Worm (Caenorhabditis elegans): ENCODE results near the gene cysl-1.

The cysl-1 gene

ce11 chrX:9957449-9957848 lies 3.1 kb upstream of the cysl-1 start:
- TF ChIP-seq pes-1 (GFP tag; IDR thresholded peaks at IDR 0.05) (no peak), F13C5.2 (tag; optimal IDR thresholded peaks at IDR 0.05) (no peak), hnd-1 (tag; optimal IDR thresholded peaks at IDR 0.05) (no peak), flt-1 (GFP tag; IDR thresholded peaks at IDR 0.05) (no peak), tbx-11 (GFP tag; IDR thresholded peaks at IDR 0.05) (no peak), scrt-1 (GFP tag; IDR thresholded peaks at IDR 0.05) (no peak)

ce11 chrX:9956052-9956451 lies 1.7 kb upstream of the cysl-1 start:
- no peak for TF ChIP-seq F13C5.2 (tag; optimal IDR thresholded peaks at IDR 0.05)
- no peak for TF ChIP-seq B0310.2 (tag; optimal IDR thresholded peaks at IDR 0.05)
- no peak for TF ChIP-seq sea-1 (GFP tag; conservative IDR thresholded peaks at IDR 0.05)
- TF ChIP-seq hmbx-1 (tag; optimal IDR thresholded peaks at IDR 0.05) = no peak
- TF ChIP-seq tbx-37 (GFP tag; conservative IDR thresholded peaks at IDR 0.05) = no peak
- TF ChIP-seq ceh-13 (GFP tag; optimal IDR thresholded peaks at IDR 0.05) = no peak
- no peak for TF ChIP-seq scrt-1 (GFP tag; IDR thresholded peaks at IDR 0.05)
- TF ChIP-seq tbx-11 (GFP tag; IDR thresholded peaks at IDR 0.05) = no peak
- no peak for TF ChIP-seq aly-1 (tag; optimal IDR thresholded peaks at IDR 0.05)
- no peak for TF ChIP-seq hmg-4 (GFP tag; optimal IDR thresholded peaks at IDR 0.05)
- no peak for TF ChIP-seq tra-4 (tag; optimal IDR thresholded peaks at IDR 0.05)
- no peak for TF ChIP-seq ceh-36 (tag; optimal IDR thresholded peaks at IDR 0.05)
- TF ChIP-seq flt-1 (GFP tag; IDR thresholded peaks at IDR 0.05) = no peak
- no peak for TF ChIP-seq hnd-1 (tag; optimal IDR thresholded peaks at IDR 0.05)
- no peak for TF ChIP-seq ets-7 (tag; optimal IDR thresholded peaks at IDR 0.05)
- no peak for TF ChIP-seq pes-1 (GFP tag; IDR thresholded peaks at IDR 0.05)
- no peak for TF ChIP-seq ama-1 (optimal IDR thresholded peaks at IDR 0.05)

- no peak for TF ChIP-seq hnd-1 (tag; optimal IDR thresholded peaks at IDR 0.05)
These were observed 5.4 kb downstream of the cysl-1 start, which contains the start of gene nas-37 for ce11 chrX:9948963-9949362. Gene nas-37, minus strand, starts transcription at chrX:9949063.

ce11 chrX:9948528-9948927 lies 5.8 kb downstream of the cysl-1 start:
- no peak for TF ChIP-seq ceh-36 (tag; optimal IDR thresholded peaks at IDR 0.05)
- TF ChIP-seq hnd-1 (tag; optimal IDR thresholded peaks at IDR 0.05) = no peak
- TF ChIP-seq ceh-13 (GFP tag; optimal IDR thresholded peaks at IDR 0.05) = no peak

- TF ChIP-seq pes-1 (GFP tag; IDR thresholded peaks at IDR 0.05) (no peak), hmg-4 (GFP tag; optimal IDR thresholded peaks at IDR 0.05) (no peak), ceh-13 (GFP tag; optimal IDR thresholded peaks at IDR 0.05) (no peak), ama-1 (optimal IDR thresholded peaks at IDR 0.05) (no peak), tra-4 (tag; optimal IDR thresholded peaks at IDR 0.05) (no peak), scrt-1 (GFP tag; IDR thresholded peaks at IDR 0.05) (no peak), hmbx-1 (tag; optimal IDR thresholded peaks at IDR 0.05) (no peak), hnd-1 (tag; optimal IDR thresholded peaks at IDR 0.05) (no peak), F13C5.2 (tag; optimal IDR thresholded peaks at IDR 0.05) (no peak), B0310.2 (tag; optimal IDR thresholded peaks at IDR 0.05) (no peak), flt-1 (GFP tag; IDR thresholded peaks at IDR 0.05) (no peak), ets-7 (tag; optimal IDR thresholded peaks at IDR 0.05) (no peak)
These were observed 13.0 kb downstream of the cysl-1 start for ce11 chrX:9941379-9941778.

- no peak for TF ChIP-seq hmbx-1 (tag; optimal IDR thresholded peaks at IDR 0.05)
- TF ChIP-seq tbx-11 (GFP tag; IDR thresholded peaks at IDR 0.05) = no peak
- no peak for TF ChIP-seq ets-7 (tag; optimal IDR thresholded peaks at IDR 0.05)
- TF ChIP-seq sea-1 (GFP tag; conservative IDR thresholded peaks at IDR 0.05) = no peak
- TF ChIP-seq hnd-1 (tag; optimal IDR thresholded peaks at IDR 0.05) = no peak
These were observed 13.8 kb downstream of the cysl-1 start for ce11 chrX:9940524-9940923.

- TF ChIP-seq hmbx-1 (tag; optimal IDR thresholded peaks at IDR 0.05) (no peak), scrt-1 (GFP tag; IDR thresholded peaks at IDR 0.05) (no peak), sea-1 (GFP tag; conservative IDR thresholded peaks at IDR 0.05) (no peak), tbx-11 (GFP tag; IDR thresholded peaks at IDR 0.05) (no peak), ets-7 (tag; optimal IDR thresholded peaks at IDR 0.05) (no peak), ceh-36 (tag; optimal IDR thresholded peaks at IDR 0.05) (no peak)
These were observed 15.8 kb downstream of the cysl-1 start, which contains the start of the genes C17G1.5 and C17G1.14 for ce11 chrX:9938537-9938936. Gene C17G1.5, plus strand, starts transcription at chrX:9938802. Gene C17G1.14, plus strand, starts transcription at chrX:9938813.

ce11 chrX:9938091-9938490 lies 16.2 kb downstream of the cysl-1 start:
- TF ChIP-seq ceh-36 (tag; optimal IDR thresholded peaks at IDR 0.05) (no peak), pes-1 (GFP tag; IDR thresholded peaks at IDR 0.05) (no peak), aly-1 (tag; optimal IDR thresholded peaks at IDR 0.05) (no peak), ets-7 (tag; optimal IDR thresholded peaks at IDR 0.05) (no peak), tra-4 (tag; optimal IDR thresholded peaks at IDR 0.05) (no peak), ama-1 (optimal IDR thresholded peaks at IDR 0.05) (no peak), tbx-11 (GFP tag; IDR thresholded peaks at IDR 0.05) (no peak), ceh-13 (GFP tag; optimal IDR thresholded peaks at IDR 0.05) (no peak), flt-1 (GFP tag; IDR thresholded peaks at IDR 0.05) (no peak), F13C5.2 (tag; optimal IDR thresholded peaks at IDR 0.05) (no peak), sea-1 (GFP tag; conservative IDR thresholded peaks at IDR 0.05) (no peak), hmg-4 (GFP tag; optimal IDR thresholded peaks at IDR 0.05) (no peak)

- TF ChIP-seq flt-1 (GFP tag; IDR thresholded peaks at IDR 0.05) (no peak), sea-1 (GFP tag; conservative IDR thresholded peaks at IDR 0.05) (no peak), hmg-4 (GFP tag; optimal IDR thresholded peaks at IDR 0.05) (no peak), B0310.2 (tag; optimal IDR thresholded peaks at IDR 0.05) (no peak), ets-7 (tag; optimal IDR thresholded peaks at IDR 0.05) (no peak), F13C5.2 (tag; optimal IDR thresholded peaks at IDR 0.05) (no peak)
These were observed 20.4 kb downstream of the cysl-1 start for ce11 chrX:9934009-9934323.
